Worm (Caenorhabditis elegans) whole organism, L4 larva: ENCODE results near the gene wrt-4.

Experiments used
- D1046.2 ChIP-seq: fragments of 200-800 bp; sonication (Bioruptor generic); IDR thresholded peaks from 2 replicates; pipeline ENCODE4 v1.3.6; 2022; ENCODE audit warnings: missing genetic modification characterization, missing compliant biosample characterization
- F26F4.8 ChIP-seq: fragments of 200-800 bp; sonication (Bioruptor generic); conservative IDR thresholded peaks from 2 replicates; pipeline ENCODE4 v1.3.6; 2022; ENCODE audit warnings: missing genetic modification characterization, missing compliant biosample characterization
- F44E2.7 ChIP-seq: fragments of 200-800 bp; sonication (Bioruptor generic); IDR thresholded peaks from 2 replicates; pipeline ENCODE4 v2.1.2; 2022; ENCODE audit warnings: missing genetic modification characterization, missing compliant biosample characterization
- T20F7.1 ChIP-seq: fragments of 200-800 bp; sonication (Bioruptor generic); optimal IDR thresholded peaks from 2 replicates; lab custom pipeline; 2018; ENCODE audit warnings: mild to moderate bottlenecking, missing genetic modification characterization, missing compliant biosample characterization
- Y5F2A.4 ChIP-seq: fragments of 200-800 bp; sonication (Bioruptor generic); optimal IDR thresholded peaks from 2 replicates; lab custom pipeline; 2018; ENCODE audit warnings: mild to moderate bottlenecking, missing genetic modification characterization, missing compliant biosample characterization
- arid-1 ChIP-seq: fragments of 200-800 bp; sonication (Bioruptor generic); conservative IDR thresholded peaks from 2 replicates; pipeline ENCODE4 v1.3.6; 2022; ENCODE audit warnings: missing genetic modification reagents, missing genetic modification characterization, missing compliant biosample characterization
- ceh-20 ChIP-seq: fragments of 200-800 bp; sonication (Bioruptor generic); IDR thresholded peaks from 2 replicates; pipeline ENCODE4 v1.3.6; 2022; ENCODE audit warnings: missing genetic modification reagents, missing genetic modification characterization, missing compliant biosample characterization
- ceh-28 ChIP-seq: fragments of 150-350 bp; optimal IDR thresholded peaks from 2 replicates; lab custom pipeline; 2014; ENCODE audit warnings: missing biosample characterization, missing genetic modification reagents, missing genetic modification characterization
- ceh-82 ChIP-seq: sonication (generic microtip); optimal IDR thresholded peaks from 2 replicates; lab custom pipeline; 2017; ENCODE audit warnings: missing biosample characterization, missing genetic modification characterization
- ces-1 ChIP-seq: fragments of 150-350 bp; sonication (generic microtip); optimal IDR thresholded peaks from 4 replicates; lab custom pipeline; 2014; ENCODE audit warnings: missing biosample characterization, missing genetic modification reagents, missing genetic modification characterization
- ctbp-1 ChIP-seq: fragments of 200-800 bp; sonication (Bioruptor generic); IDR thresholded peaks from 2 replicates; pipeline ENCODE4 v1.3.6; 2022; ENCODE audit warnings: missing genetic modification reagents, missing genetic modification characterization, missing compliant biosample characterization
- dmd-9 ChIP-seq: fragments of 200-800 bp; sonication (Bioruptor generic); IDR thresholded peaks from 2 replicates; pipeline ENCODE4 v1.3.6; 2022; ENCODE audit warnings: missing genetic modification reagents, missing genetic modification characterization, missing compliant biosample characterization
- egl-43 ChIP-seq: fragments of 200-800 bp; sonication (Bioruptor generic); IDR thresholded peaks from 2 replicates; pipeline ENCODE4 v1.3.6; 2022; ENCODE audit warnings: missing genetic modification reagents, missing genetic modification characterization, missing compliant biosample characterization
- gei-8 ChIP-seq: fragments of 200-800 bp; sonication (Bioruptor generic); optimal IDR thresholded peaks from 2 replicates; lab custom pipeline; 2018; ENCODE audit warnings: mild to moderate bottlenecking, missing genetic modification characterization, missing compliant biosample characterization
- hif-1 ChIP-seq, 2 experiments: sonication (generic microtip); optimal IDR thresholded peaks; 2 replicates each; lab custom pipeline; 2016 to 2017; ENCODE audit warnings: missing compliant biosample characterization in 2 of 2, missing genetic modification characterization in 2 of 2, missing genetic modification reagents in 2 of 2, missing genotype in 2 of 2, mild to moderate bottlenecking in 1 of 2
- hmg-1.1 ChIP-seq: fragments of 200-800 bp; sonication (Bioruptor generic); IDR thresholded peaks from 2 replicates; pipeline ENCODE4 v1.3.6; 2022; ENCODE audit warnings: missing genetic modification reagents, missing genetic modification characterization, missing compliant biosample characterization
- lin-1 ChIP-seq: fragments of 200-800 bp; sonication (Bioruptor generic); IDR thresholded peaks from 2 replicates; pipeline ENCODE4 v1.3.6; 2022; ENCODE audit warnings: missing genetic modification reagents, missing genetic modification characterization, missing compliant biosample characterization
- lin-38 ChIP-seq: fragments of 200-800 bp; sonication (Bioruptor generic); IDR thresholded peaks from 2 replicates; pipeline ENCODE4 v1.3.6; 2022; ENCODE audit warnings: missing genetic modification reagents, missing genetic modification characterization, missing compliant biosample characterization
- lin-39 ChIP-seq: fragments of 150-350 bp; optimal IDR thresholded peaks from 2 replicates; lab custom pipeline; 2014; ENCODE audit warnings: missing biosample characterization, missing genetic modification reagents, missing genetic modification characterization
- madf-5 ChIP-seq, 2 experiments: fragments of 200-800 bp; sonication (Bioruptor generic); IDR thresholded peaks; 2 replicates each; pipeline ENCODE4 v1.3.6; 2022; ENCODE audit warnings: missing compliant biosample characterization in 2 of 2, missing genetic modification characterization in 2 of 2
- mxl-2 ChIP-seq: fragments of 200-800 bp; sonication (Bioruptor generic); conservative IDR thresholded peaks from 2 replicates; pipeline ENCODE4 v1.3.6; 2022; ENCODE audit warnings: missing genetic modification reagents, missing genetic modification characterization, missing compliant biosample characterization
- nhr-11 ChIP-seq: fragments of 150-350 bp; optimal IDR thresholded peaks from 2 replicates; lab custom pipeline; 2014; ENCODE audit warnings: missing biosample characterization, missing genetic modification characterization
- nhr-111 ChIP-seq: fragments of 200-800 bp; sonication (Bioruptor generic); optimal IDR thresholded peaks from 2 replicates; lab custom pipeline; 2018; ENCODE audit warnings: mild to moderate bottlenecking, missing genetic modification characterization, missing compliant biosample characterization
- nhr-41 ChIP-seq: fragments of 200-800 bp; sonication (Bioruptor generic); IDR thresholded peaks from 2 replicates; pipeline ENCODE4 v1.3.6; 2022; ENCODE audit warnings: missing genetic modification reagents, missing genetic modification characterization, missing compliant biosample characterization
- nhr-48 ChIP-seq: sonication (generic microtip); optimal IDR thresholded peaks from 2 replicates; lab custom pipeline; 2016; ENCODE audit warnings: mild to moderate bottlenecking, missing genetic modification characterization, missing compliant biosample characterization
- nhr-6 ChIP-seq: fragments of 150-350 bp; optimal IDR thresholded peaks from 2 replicates; lab custom pipeline; 2014; ENCODE audit warnings: missing biosample characterization, missing genetic modification characterization
- nhr-76 ChIP-seq: fragments of 150-350 bp; optimal IDR thresholded peaks from 2 replicates; lab custom pipeline; 2014; ENCODE audit warnings: missing biosample characterization, missing genetic modification characterization
- nhr-77 ChIP-seq: fragments of 150-350 bp; optimal IDR thresholded peaks from 2 replicates; lab custom pipeline; 2014; ENCODE audit warnings: missing biosample characterization, missing genetic modification characterization
- pha-4 ChIP-seq, 2 experiments: fragments of 150-350 bp in 1 of 2; fragments of 200-800 bp in 1 of 2; sonication (Bioruptor generic) in 1 of 2; IDR thresholded peaks in 1 of 2; optimal IDR thresholded peaks in 1 of 2; 2 replicates each; pipeline versions ENCODE4 v1.3.6 to Lab custom; 2014 to 2022; ENCODE audit warnings: missing genetic modification characterization in 2 of 2, missing genetic modification reagents in 2 of 2, missing biosample characterization in 1 of 2, missing compliant biosample characterization in 1 of 2
- rbr-2 ChIP-seq: sonication (generic microtip); optimal IDR thresholded peaks from 2 replicates; lab custom pipeline; 2016; ENCODE audit warnings: missing genotype, missing genetic modification characterization, missing compliant biosample characterization
- saeg-2 ChIP-seq: fragments of 200-800 bp; sonication (Bioruptor generic); IDR thresholded peaks from 2 replicates; pipeline ENCODE4 v1.3.6; 2022; ENCODE audit warnings: missing genetic modification reagents, missing genetic modification characterization, missing compliant biosample characterization
- set-16 ChIP-seq: fragments of 200-800 bp; sonication (Bioruptor generic); IDR thresholded peaks from 2 replicates; pipeline ENCODE4 v1.3.6; 2022; ENCODE audit warnings: missing genetic modification reagents, missing genetic modification characterization, missing compliant biosample characterization
- spr-1 ChIP-seq: sonication (generic microtip); optimal IDR thresholded peaks from 2 replicates; lab custom pipeline; 2016; ENCODE audit warnings: mild to moderate bottlenecking, missing genetic modification characterization, missing compliant biosample characterization
- unc-130 ChIP-seq: sonication (generic microtip); optimal IDR thresholded peaks from 2 replicates; lab custom pipeline; 2016; ENCODE audit warnings: missing genetic modification reagents, missing genetic modification characterization, missing compliant biosample characterization
- unc-62 ChIP-seq, 3 experiments: fragments of 150-350 bp in 1 of 3; sonication (generic microtip); optimal IDR thresholded peaks in 2 of 3; peaks in 1 of 3; 1 replicate in 1 of 3; 2 replicates in 2 of 3; lab custom pipeline; 2014 to 2017; ENCODE audit warnings: missing biosample characterization in 3 of 3, missing genetic modification characterization in 3 of 3, missing genetic modification reagents in 3 of 3, missing genotype in 1 of 3
- zag-1 ChIP-seq: fragments of 150-350 bp; optimal IDR thresholded peaks from 2 replicates; lab custom pipeline; 2014; ENCODE audit warnings: missing biosample characterization, missing genetic modification characterization
- zfp-2 ChIP-seq: sonication (generic microtip); optimal IDR thresholded peaks from 2 replicates; lab custom pipeline; 2016; ENCODE audit warnings: mild to moderate bottlenecking, missing genetic modification characterization, missing compliant biosample characterization
- ztf-11 ChIP-seq: fragments of 150-350 bp; optimal IDR thresholded peaks from 2 replicates; lab custom pipeline; 2014; ENCODE audit warnings: missing biosample characterization, missing genetic modification characterization

wrt-4 gene

ce11 chrX:15736419-15736818 is 20.6 kb downstream of the wrt-4 start (continued):
- TF ChIP-seq nhr-41 (GFP tag; lab: Robert Waterston, UW): no peak
- no peak for TF ChIP-seq nhr-76 (tag; lab: Kevin White, UChicago)
- peak; percentile 6 for TF ChIP-seq ces-1
- TF ChIP-seq gei-8: no peak
- TF ChIP-seq hif-1 (tag; optimal IDR thresholded peaks at IDR 0.05; lab: Kevin White, UChicago): peak in 1 of 2 experiments; percentile 46
- peak; percentile 61; the same call in 1 of the 2 replicates for TF ChIP-seq lin-1
- TF ChIP-seq T20F7.1 (GFP tag; lab: Kevin White, UChicago): no peak
- no peak; the same call in 1 of the 2 replicates for TF ChIP-seq pha-4 (GFP tag; IDR thresholded peaks at IDR 0.05; lab: Robert Waterston, UW)
- no peak for TF ChIP-seq pha-4 (tag; optimal IDR thresholded peaks at IDR 0.05; lab: Kevin White, UChicago)
- TF ChIP-seq ctbp-1 (GFP tag; lab: Robert Waterston, UW): 0 out of 2 replicates have a peak, but pooled peaks have one; percentile 13
- TF ChIP-seq nhr-77 (tag; lab: Kevin White, UChicago): peak; percentile 91
- no peak for TF ChIP-seq zag-1 (tag; lab: Kevin White, UChicago)
- TF ChIP-seq nhr-111: no peak
- TF ChIP-seq nhr-11 (tag; lab: Kevin White, UChicago): peak; percentile 32
- no peak for TF ChIP-seq Y5F2A.4 (GFP tag; lab: Kevin White, UChicago)
- TF ChIP-seq F44E2.7 (GFP tag; lab: Robert Waterston, UW): no peak
- peak; percentile 79 for TF ChIP-seq ceh-28 (tag; lab: Kevin White, UChicago)
- TF ChIP-seq F26F4.8 (GFP tag; lab: Robert Waterston, UW): no peak
- no peak for TF ChIP-seq ceh-82
- no peak; the same call in 1 of the 2 replicates for TF ChIP-seq lin-38 (GFP tag; lab: Robert Waterston, UW)
- TF ChIP-seq madf-5 (GFP tag; IDR thresholded peaks at IDR 0.05; lab: Robert Waterston, UW): peak in 1 of 2 experiments; percentile 47; a peak in 1 of 4 replicates
- TF ChIP-seq lin-39 (tag; lab: Kevin White, UChicago): no peak
- TF ChIP-seq saeg-2 (GFP tag; lab: Robert Waterston, UW): no peak
- TF ChIP-seq arid-1: no peak
- TF ChIP-seq zfp-2: no peak
- peak; percentile 68 for TF ChIP-seq spr-1 (tag; lab: Kevin White, UChicago)

ce11 chrX:15731668-15732067 is 25.4 kb downstream of the wrt-4 start, which contains the start of gene lin-15A:
Gene lin-15A, plus strand, starts transcription at chrX:15731968.
- TF ChIP-seq nhr-11 (tag; lab: Kevin White, UChicago) (no peak), spr-1 (tag; lab: Kevin White, UChicago) (no peak), rbr-2 (tag; lab: Kevin White, UChicago) (no peak), unc-130 (no peak), ceh-20 (no peak), mxl-2 (GFP tag; lab: Robert Waterston, UW) (no peak), pha-4 (GFP tag; IDR thresholded peaks at IDR 0.05; lab: Robert Waterston, UW) (no peak), pha-4 (tag; optimal IDR thresholded peaks at IDR 0.05; lab: Kevin White, UChicago) (no peak), nhr-6 (no peak), lin-1 (no peak)

- no peak for TF ChIP-seq nhr-48 (tag; lab: Kevin White, UChicago)
- peak in 1 of 2 experiments; percentile 96 for TF ChIP-seq unc-62 (GFP tag; optimal IDR thresholded peaks at IDR 0.05 in 1 of 2; lab: Kevin White, UChicago)
- no peak for TF ChIP-seq unc-62 (tag; optimal IDR thresholded peaks at IDR 0.05; lab: Kevin White, UChicago)
- TF ChIP-seq, all 104 proteins: peak for 1
These were observed 26.7 kb downstream of the wrt-4 start for ce11 chrX:15730342-15730741.

ce11 chrX:15725566-15726173 is 31.4 kb downstream of the wrt-4 start, which contains the start of gene lin-15B:
Gene lin-15B, plus strand, starts transcription at chrX:15726123.
- TF ChIP-seq set-16 (GFP tag; lab: Robert Waterston, UW): peak; percentile 34; the same call in 1 of the 2 replicates
- 0 out of 2 replicates have a peak, but pooled peaks have one; percentile 13 for TF ChIP-seq dmd-9 (GFP tag; lab: Robert Waterston, UW)
- TF ChIP-seq ztf-11 (tag; lab: Kevin White, UChicago): no peak
- peak; percentile 13; the same call in 1 of the 2 replicates for TF ChIP-seq egl-43 (GFP tag; lab: Robert Waterston, UW)
- TF ChIP-seq hmg-1.1 (GFP tag; lab: Robert Waterston, UW): peak; percentile 19; the same call in 1 of the 2 replicates
- no peak for TF ChIP-seq D1046.2
